Worm (Caenorhabditis elegans): ENCODE data around the gene ttr-33.

Gene ttr-33

DNA sequence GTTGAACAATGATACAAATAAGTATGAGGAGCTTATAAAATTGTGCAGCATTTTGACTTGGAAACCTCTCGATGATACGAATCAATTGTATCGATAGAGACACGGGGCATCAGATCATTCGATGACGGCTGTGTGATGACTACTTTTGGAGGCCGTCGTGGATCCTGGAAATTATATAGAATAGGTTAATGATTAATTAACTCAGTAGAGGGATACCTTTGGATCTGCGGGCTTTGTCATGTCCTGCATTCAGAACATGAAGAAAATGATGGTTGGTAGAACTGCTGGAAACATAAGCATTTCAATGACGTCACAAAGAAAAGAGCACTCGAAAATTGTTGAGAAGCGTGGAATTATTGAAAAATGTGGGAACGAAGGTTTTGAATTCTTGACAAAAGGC, 23.1 kb downstream of the ttr-33 start, which contains the start of gene ZK742.6:
TSS of gene ZK742.6 (minus strand) at position 342 of the 400 bp plus-strand sequence.
- no peak for TF ChIP-seq cog-1 (tag; optimal IDR thresholded peaks at IDR 0.05)
- no peak for TF ChIP-seq ztf-29 (GFP tag; IDR thresholded peaks at IDR 0.05)
- TF ChIP-seq tab-1 (GFP tag; IDR thresholded peaks at IDR 0.05) = no peak
- TF ChIP-seq flt-1 (GFP tag; IDR thresholded peaks at IDR 0.05) = no peak
- no peak for TF ChIP-seq med-1 (GFP tag; optimal IDR thresholded peaks at IDR 0.05; ENCODE audit: insufficient read depth)
- no peak for TF ChIP-seq ztf-23 (GFP tag; IDR thresholded peaks at IDR 0.05)
- no peak for TF ChIP-seq T22C8.4 (GFP tag; IDR thresholded peaks at IDR 0.05)
- no peak for TF ChIP-seq klf-2 (GFP tag; conservative IDR thresholded peaks at IDR 0.05)
- no peak for TF ChIP-seq ref-1 (GFP tag; conservative IDR thresholded peaks at IDR 0.05)

DNA sequence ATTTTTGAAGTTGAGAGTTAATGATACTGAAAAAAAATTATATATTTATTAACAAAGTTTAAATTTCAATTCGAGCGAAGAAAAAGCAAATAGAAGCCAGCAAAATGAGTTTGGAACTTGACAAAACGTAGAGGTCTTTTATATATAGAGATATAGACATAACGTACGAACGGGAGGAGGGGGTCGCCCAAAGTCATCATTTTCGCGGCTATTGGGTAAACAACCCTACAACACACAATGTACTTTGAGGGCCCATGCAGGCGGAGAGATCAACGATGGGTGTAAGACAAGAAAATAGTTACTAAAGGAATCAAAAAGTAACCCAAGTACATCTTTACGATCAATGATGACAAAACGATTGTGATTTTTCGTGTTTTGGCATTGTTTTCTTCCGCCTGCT, 26.0 kb downstream of the ttr-33 start, which contains the start of gene ZK742.4:
TSS of gene ZK742.4 (minus strand) at position 35 of the 400 bp plus-strand sequence.
- no peak for TF ChIP-seq ref-1 (GFP tag; conservative IDR thresholded peaks at IDR 0.05)
- no peak for TF ChIP-seq cog-1 (tag; optimal IDR thresholded peaks at IDR 0.05)
- no peak for TF ChIP-seq med-1 (GFP tag; optimal IDR thresholded peaks at IDR 0.05; ENCODE audit: insufficient read depth)
- TF ChIP-seq ztf-29 (GFP tag; IDR thresholded peaks at IDR 0.05) = no peak
- no peak for TF ChIP-seq T22C8.4 (GFP tag; IDR thresholded peaks at IDR 0.05)
- TF ChIP-seq ztf-23 (GFP tag; IDR thresholded peaks at IDR 0.05) = no peak
- no peak for TF ChIP-seq klf-2 (GFP tag; conservative IDR thresholded peaks at IDR 0.05)

DNA sequence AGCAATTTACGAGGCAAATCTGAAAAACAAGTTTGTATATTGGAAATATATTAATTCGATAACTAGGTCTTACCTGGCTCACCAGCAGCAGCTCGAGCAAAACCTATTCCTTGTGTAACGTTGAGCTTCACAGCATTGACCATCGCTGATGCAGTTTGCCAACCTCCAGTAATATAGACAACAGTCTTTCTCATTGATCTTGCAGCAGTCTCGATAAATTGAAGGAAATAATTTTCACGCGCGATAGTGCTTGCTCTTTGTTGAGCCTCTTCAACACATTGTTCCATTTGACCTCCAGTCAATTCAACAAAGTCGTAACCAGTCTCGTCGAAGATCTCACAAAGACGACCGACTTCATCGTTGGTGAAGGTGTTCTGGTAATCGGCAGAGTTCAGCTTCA, 27.1 kb downstream of the ttr-33 start:
- TF ChIP-seq tab-1 (GFP tag; IDR thresholded peaks at IDR 0.05) (no peak), flt-1 (GFP tag; IDR thresholded peaks at IDR 0.05) (no peak), T22C8.4 (GFP tag; IDR thresholded peaks at IDR 0.05) (no peak), ztf-29 (GFP tag; IDR thresholded peaks at IDR 0.05) (no peak), ref-1 (GFP tag; conservative IDR thresholded peaks at IDR 0.05) (no peak)

DNA sequence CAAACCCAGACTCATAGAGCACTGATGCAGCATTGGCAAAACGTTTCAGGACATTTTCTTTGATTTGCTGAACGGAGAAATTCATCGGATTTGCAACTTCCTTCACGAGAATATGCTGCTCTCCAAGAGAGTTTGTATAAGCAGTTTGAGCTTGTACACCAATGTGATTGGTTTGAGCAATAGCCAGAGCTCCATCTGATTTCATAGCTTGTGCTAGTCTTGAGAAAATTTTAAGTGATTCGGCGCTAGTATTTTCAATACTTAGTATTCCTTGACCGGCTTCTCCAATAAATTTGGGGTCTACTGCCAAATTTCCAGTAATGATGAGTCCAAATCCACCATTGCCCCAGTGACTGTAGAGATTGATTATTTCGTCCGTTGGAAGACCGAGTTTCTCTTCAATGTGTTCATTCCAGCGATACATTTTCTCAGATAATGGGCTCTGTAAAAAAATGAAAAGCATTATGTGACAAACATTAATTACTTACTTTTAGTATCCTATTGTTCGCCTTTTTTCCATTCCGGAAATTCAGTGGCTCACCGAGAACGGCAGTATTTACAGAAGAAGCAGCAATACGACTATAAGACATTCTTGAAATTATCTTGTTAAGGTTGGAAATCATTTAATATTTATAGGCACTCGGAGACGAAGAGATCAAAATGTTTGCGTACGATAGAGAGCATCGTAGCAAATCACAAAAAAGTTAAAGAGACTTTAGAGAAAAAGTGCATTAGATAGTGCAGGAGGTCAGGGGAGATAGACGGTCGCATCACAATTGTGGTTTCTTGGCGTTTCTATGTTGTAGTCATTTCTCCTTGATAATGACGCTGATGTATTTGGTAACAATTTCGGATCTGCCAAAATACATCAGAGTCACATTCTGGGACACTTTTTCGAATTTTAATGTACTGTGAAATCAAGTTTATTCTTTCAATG, 28.1 kb downstream of the ttr-33 start, which contains the start of gene ZK742.3:
TSS of gene ZK742.3 (minus strand) at position 593 of the 937 bp plus-strand sequence.
- TF ChIP-seq T22C8.4 (GFP tag; IDR thresholded peaks at IDR 0.05) (no peak), cog-1 (tag; optimal IDR thresholded peaks at IDR 0.05) (no peak), ref-1 (GFP tag; conservative IDR thresholded peaks at IDR 0.05) (no peak), tab-1 (GFP tag; IDR thresholded peaks at IDR 0.05) (no peak), med-1 (GFP tag; optimal IDR thresholded peaks at IDR 0.05; ENCODE audit: insufficient read depth) (no peak), klf-2 (GFP tag; conservative IDR thresholded peaks at IDR 0.05) (no peak), ztf-23 (GFP tag; IDR thresholded peaks at IDR 0.05) (no peak)

DNA sequence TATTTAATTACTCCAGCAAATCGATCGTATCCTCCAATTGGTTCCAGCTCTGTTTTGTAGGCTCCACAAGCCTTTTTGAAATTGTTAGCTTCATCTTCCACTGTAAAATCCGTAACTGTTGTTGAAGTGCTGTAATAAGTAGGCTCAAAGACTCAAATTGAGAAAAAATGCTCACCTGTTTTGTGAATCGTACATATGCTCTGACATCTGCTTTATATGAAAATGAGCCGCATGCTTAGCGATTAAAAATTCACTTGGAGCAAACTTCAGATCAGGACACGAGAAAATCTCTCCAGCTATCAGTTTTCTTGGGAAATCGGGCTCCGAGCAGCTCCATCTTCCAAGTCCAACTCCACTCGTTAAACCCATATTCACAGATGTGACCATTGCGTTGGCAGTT, 29.3 kb downstream of the ttr-33 start:
- TF ChIP-seq T22C8.4 (GFP tag; IDR thresholded peaks at IDR 0.05) (no peak), flt-1 (GFP tag; IDR thresholded peaks at IDR 0.05) (no peak), tab-1 (GFP tag; IDR thresholded peaks at IDR 0.05) (no peak), klf-2 (GFP tag; conservative IDR thresholded peaks at IDR 0.05) (no peak), cog-1 (tag; optimal IDR thresholded peaks at IDR 0.05) (no peak), ztf-29 (GFP tag; IDR thresholded peaks at IDR 0.05) (no peak), ztf-23 (GFP tag; IDR thresholded peaks at IDR 0.05) (no peak), med-1 (GFP tag; optimal IDR thresholded peaks at IDR 0.05; ENCODE audit: insufficient read depth) (no peak), ref-1 (GFP tag; conservative IDR thresholded peaks at IDR 0.05) (no peak)

DNA sequence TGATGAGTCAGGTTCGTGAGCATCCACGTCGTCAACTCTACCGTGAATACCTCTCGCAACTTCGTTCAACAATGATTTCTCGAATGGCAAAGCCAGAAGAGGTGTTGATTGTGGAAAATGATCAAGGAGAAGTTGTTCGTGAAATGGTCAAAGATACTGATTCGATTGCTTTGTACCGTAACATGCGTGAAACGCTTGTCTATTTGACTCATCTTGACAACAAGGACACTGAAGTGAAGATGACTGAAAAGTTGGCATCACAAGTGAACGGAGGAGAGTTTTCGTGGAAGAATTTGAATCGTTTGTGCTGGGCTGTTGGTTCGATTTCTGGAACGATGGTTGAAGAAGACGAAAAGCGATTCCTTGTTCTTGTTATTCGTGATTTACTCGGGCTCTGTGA, 31.1 kb downstream of the ttr-33 start:
- TF ChIP-seq ztf-29 (GFP tag; IDR thresholded peaks at IDR 0.05) (no peak), ztf-23 (GFP tag; IDR thresholded peaks at IDR 0.05) (no peak), flt-1 (GFP tag; IDR thresholded peaks at IDR 0.05) (no peak), klf-2 (GFP tag; conservative IDR thresholded peaks at IDR 0.05) (no peak)

DNA sequence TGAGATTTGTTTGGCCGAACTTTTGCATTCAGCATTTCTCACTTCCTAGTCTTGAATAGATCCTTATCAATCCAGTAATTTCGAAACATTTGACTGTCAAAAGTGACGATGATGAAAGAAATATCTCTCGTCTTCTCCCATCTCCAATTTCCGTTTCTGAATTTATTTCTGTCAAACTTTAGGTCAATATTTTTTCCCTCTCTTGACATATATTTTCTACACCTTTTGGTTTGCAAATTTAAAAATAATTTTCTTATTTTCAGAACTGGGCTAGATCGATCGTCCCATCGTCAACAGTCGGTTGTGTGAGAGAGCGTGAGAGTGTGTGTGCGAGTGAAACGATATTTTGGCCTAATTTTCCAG, 32.9 kb downstream of the ttr-33 start, which contains the start of gene xpo-1:
TSS of gene xpo-1 (plus strand) at position 264 of the 363 bp plus-strand sequence.
- TF ChIP-seq ztf-23 (GFP tag; IDR thresholded peaks at IDR 0.05) (no peak), flt-1 (GFP tag; IDR thresholded peaks at IDR 0.05) (0 out of 2 replicates have a peak, but pooled peaks have one; percentile 23)

DNA sequence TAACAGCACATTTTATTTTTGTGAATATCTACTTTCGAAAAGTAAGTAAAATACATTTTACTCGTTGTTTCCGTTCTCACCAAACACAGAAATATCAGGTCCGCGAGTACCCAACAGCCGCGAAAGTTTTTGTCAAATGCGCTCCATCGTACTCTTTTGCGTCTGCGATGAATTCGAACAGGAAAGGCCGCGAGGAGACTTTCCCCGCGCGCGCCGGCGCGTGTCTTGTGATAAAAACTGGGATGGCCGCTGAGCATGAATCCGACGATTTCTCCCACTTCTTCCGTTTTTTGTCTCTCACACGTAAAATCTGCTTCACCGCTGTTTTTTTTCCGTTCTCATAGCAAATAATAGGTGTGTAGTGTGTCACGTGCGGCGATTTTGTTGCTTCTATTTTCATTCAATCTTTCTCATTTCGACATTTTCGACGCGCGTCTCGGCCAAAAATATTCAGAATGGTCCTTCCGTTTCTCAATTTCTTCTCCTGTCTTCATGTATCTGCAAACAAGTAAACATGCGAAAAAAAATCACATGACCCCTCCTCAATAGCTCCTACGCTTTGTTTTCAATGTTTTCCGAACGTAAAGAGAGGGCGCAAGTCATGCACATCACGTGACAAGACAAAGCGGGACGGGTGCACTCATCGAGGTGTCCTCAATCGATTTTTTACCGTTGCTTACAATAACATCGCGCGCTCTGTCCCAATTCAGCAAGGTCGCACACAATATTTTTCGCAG, 33.5 kb downstream of the ttr-33 start, which contains the start of gene uvs-1:
TSS of gene uvs-1 (minus strand) at position 145 of the 737 bp plus-strand sequence.
- TF ChIP-seq T22C8.4 (GFP tag; IDR thresholded peaks at IDR 0.05) = 0 out of 2 replicates have a peak, but pooled peaks have one; percentile 33
- no peak for TF ChIP-seq tab-1 (GFP tag; IDR thresholded peaks at IDR 0.05)

DNA sequence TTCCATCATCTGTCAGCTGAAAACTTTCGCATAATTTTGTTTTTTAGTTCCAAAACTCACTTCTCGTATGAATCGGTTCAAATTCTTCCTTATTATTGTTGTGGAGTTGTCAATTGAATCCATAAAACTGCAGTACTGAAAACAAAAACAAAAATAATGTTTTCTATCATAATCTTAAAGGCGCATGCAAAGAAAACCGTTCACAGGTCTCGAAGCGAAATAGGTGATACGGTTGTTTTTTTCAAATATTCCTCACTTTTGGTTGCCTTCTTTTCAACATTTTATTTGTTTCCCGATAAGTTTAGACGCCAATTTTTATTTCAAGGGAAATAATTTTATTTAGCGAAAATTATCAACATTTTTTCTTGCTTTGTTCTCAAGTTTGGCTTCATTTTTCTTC, 34.1 kb downstream of the ttr-33 start:
- TF ChIP-seq ztf-29 (GFP tag; IDR thresholded peaks at IDR 0.05) = no peak
- TF ChIP-seq med-1 (GFP tag; optimal IDR thresholded peaks at IDR 0.05; ENCODE audit: insufficient read depth) = no peak

DNA sequence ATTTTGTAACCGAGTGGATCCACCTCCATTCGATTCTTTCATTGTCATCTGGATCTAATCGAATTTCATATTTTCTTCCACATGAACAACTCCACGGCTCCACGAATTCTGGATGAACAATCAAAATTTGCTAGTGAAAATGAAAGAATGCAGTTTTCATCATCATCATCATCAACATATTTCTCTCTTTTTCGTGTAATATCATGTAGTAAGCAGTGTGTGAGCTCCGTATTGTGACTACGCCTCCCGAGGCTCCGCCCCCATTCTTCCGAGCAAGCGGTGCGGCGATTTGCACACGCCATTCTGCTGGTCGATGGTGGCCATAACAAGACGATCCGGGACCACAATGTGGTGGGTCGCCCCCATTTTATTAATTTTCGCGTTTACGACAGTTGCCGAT, 39.6 kb downstream of the ttr-33 start, which contains the start of gene ZK742.7:
TSS of gene ZK742.7 (plus strand) at position 301 of the 400 bp plus-strand sequence.
- TF ChIP-seq ref-1 (GFP tag; conservative IDR thresholded peaks at IDR 0.05) (no peak), cog-1 (tag; optimal IDR thresholded peaks at IDR 0.05) (no peak), tab-1 (GFP tag; IDR thresholded peaks at IDR 0.05) (no peak), klf-2 (GFP tag; conservative IDR thresholded peaks at IDR 0.05) (no peak), T22C8.4 (GFP tag; IDR thresholded peaks at IDR 0.05) (no peak), flt-1 (GFP tag; IDR thresholded peaks at IDR 0.05) (no peak), ztf-23 (GFP tag; IDR thresholded peaks at IDR 0.05) (no peak), ztf-29 (GFP tag; IDR thresholded peaks at IDR 0.05) (no peak)
